Fruit fly (Drosophila melanogaster): ENCODE results near the gene vvl.
A peak's percentile ranks its signal among the peaks of the same experiment; 100 is the strongest.

DNA sequence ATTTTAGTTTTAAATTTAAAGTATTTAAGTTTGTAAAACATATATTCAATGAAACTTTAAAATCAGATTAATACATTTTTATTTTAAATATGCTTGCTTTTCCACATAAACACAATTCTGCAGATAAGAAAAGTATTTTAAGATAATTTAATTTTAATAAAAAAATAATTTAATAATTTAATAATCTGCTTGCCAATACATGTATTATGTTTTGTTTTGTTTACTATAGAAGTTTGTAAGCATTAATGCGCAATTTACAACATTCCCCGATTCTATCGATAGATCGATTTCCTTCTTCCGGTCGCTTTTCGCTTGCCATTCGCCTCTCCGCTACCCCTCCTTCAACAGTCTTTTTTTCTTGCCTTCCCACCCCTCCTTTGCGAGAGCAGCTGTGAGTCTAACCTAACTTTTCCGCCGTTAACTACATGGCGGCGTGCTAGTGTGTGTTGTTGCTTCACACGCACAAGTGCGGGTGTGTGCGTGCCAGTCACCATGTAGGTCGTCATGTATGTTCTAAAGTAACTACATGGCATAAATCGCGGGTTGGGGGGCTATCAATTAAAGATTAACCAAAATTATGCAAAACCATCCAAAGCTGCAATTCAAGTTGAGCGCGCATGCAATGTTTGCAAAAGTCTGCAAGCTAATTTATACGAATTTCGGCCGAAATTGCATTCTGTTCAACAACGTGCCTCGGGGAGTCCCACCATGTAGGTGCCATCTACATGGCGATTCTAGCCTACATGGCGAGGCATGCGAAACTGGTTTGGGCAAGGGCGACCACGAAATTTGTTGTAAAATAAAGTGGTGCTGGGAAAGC is 46.4 kb upstream of the vvl start:
- TF ChIP-seq fru (GFP tag; optimal IDR thresholded peaks at IDR 0.05) (no peak), woc (GFP tag; optimal IDR thresholded peaks at IDR 0.05) (peak; percentile 47), Dif (GFP tag; optimal IDR thresholded peaks at IDR 0.05; ENCODE audit: partially characterized antibody) (peak; percentile 3), pan (optimal IDR thresholded peaks at IDR 0.05) (no peak), CG9705 (GFP tag; optimal IDR thresholded peaks at IDR 0.05) (peak; percentile 26), CrebA (GFP tag; optimal IDR thresholded peaks at IDR 0.05; ENCODE audit: borderline replicate concordance) (no peak), h (GFP tag; optimal IDR thresholded peaks at IDR 0.05) (peak; percentile 46), Sp1 (GFP tag; optimal IDR thresholded peaks at IDR 0.05) (peak; percentile 33), ey (GFP tag; optimal IDR thresholded peaks at IDR 0.05) (no peak), rgr (GFP tag; optimal IDR thresholded peaks at IDR 0.05) (peak; percentile 44), jim (GFP tag; optimal IDR thresholded peaks at IDR 0.05) (peak; percentile 93)

Measured in whole organism, wandering third instar larva.